Worm (Caenorhabditis elegans) whole organism, early embryonic: ENCODE measurements around the gene vkmt-1.
A peak's percentile ranks its signal among the peaks of the same experiment; 100 is the strongest.

Experiments
- B0310.2 ChIP-seq: sonication (generic microtip); optimal IDR thresholded peaks from 2 replicates; lab custom pipeline; 2016; ENCODE audit warnings: mild to moderate bottlenecking, missing genetic modification characterization, missing compliant biosample characterization
- F13C5.2 ChIP-seq: sonication (generic microtip); optimal IDR thresholded peaks from 2 replicates; lab custom pipeline; 2017; ENCODE audit warnings: mild to moderate bottlenecking, missing genetic modification characterization, inconsistent platforms, missing compliant biosample characterization
- aly-1 ChIP-seq: sonication (generic microtip); optimal IDR thresholded peaks from 2 replicates; lab custom pipeline; 2016; ENCODE audit warnings: missing genetic modification characterization, missing compliant biosample characterization
- ama-1 ChIP-seq: fragments of 150-350 bp; optimal IDR thresholded peaks from 2 replicates; lab custom pipeline; 2014
- ceh-13 ChIP-seq: fragments of 200-800 bp; sonication (Bioruptor generic); optimal IDR thresholded peaks from 2 replicates; lab custom pipeline; 2018; ENCODE audit warnings: mild to moderate bottlenecking, missing genetic modification characterization, missing compliant biosample characterization
- ceh-36 ChIP-seq: sonication (generic microtip); optimal IDR thresholded peaks from 2 replicates; lab custom pipeline; 2016; ENCODE audit warnings: missing genetic modification characterization, inconsistent platforms, missing compliant biosample characterization
- ets-7 ChIP-seq: sonication (generic microtip); optimal IDR thresholded peaks from 2 replicates; lab custom pipeline; 2016; ENCODE audit warnings: missing genotype, missing genetic modification characterization, missing compliant biosample characterization
- flt-1 ChIP-seq: fragments of 200-800 bp; sonication (Bioruptor generic); IDR thresholded peaks from 2 replicates; pipeline ENCODE4 v1.3.6; 2022; ENCODE audit warnings: missing genetic modification characterization, missing compliant biosample characterization
- hmbx-1 ChIP-seq: sonication (generic microtip); optimal IDR thresholded peaks from 2 replicates; lab custom pipeline; 2016; ENCODE audit warnings: mild to moderate bottlenecking, missing genetic modification characterization, missing compliant biosample characterization
- hmg-4 ChIP-seq: fragments of 200-800 bp; sonication (Bioruptor generic); optimal IDR thresholded peaks from 2 replicates; lab custom pipeline; 2018; ENCODE audit warnings: mild to moderate bottlenecking, missing genetic modification characterization, missing compliant biosample characterization
- hnd-1 ChIP-seq: sonication (generic microtip); optimal IDR thresholded peaks from 2 replicates; lab custom pipeline; 2016; ENCODE audit warnings: missing genetic modification characterization, missing compliant biosample characterization
- pes-1 ChIP-seq: fragments of 200-800 bp; sonication (Bioruptor generic); IDR thresholded peaks from 2 replicates; pipeline ENCODE4 v1.3.6; 2022; ENCODE audit warnings: missing genetic modification reagents, missing genetic modification characterization, missing compliant biosample characterization
- scrt-1 ChIP-seq: fragments of 200-800 bp; sonication (Bioruptor generic); IDR thresholded peaks from 2 replicates; pipeline ENCODE4 v1.3.6; 2022; ENCODE audit warnings: missing genetic modification characterization, missing compliant biosample characterization
- sea-1 ChIP-seq: fragments of 200-800 bp; sonication (Bioruptor generic); conservative IDR thresholded peaks from 2 replicates; pipeline ENCODE4 v1.3.6; 2022; ENCODE audit warnings: missing genetic modification characterization, missing compliant biosample characterization
- tbx-11 ChIP-seq: fragments of 200-800 bp; sonication (Bioruptor generic); IDR thresholded peaks from 2 replicates; pipeline ENCODE4 v1.3.6; 2022; ENCODE audit warnings: missing genetic modification characterization, missing compliant biosample characterization
- tbx-37 ChIP-seq: fragments of 200-800 bp; sonication (Bioruptor generic); conservative IDR thresholded peaks from 2 replicates; pipeline ENCODE4 v1.3.6; 2022; ENCODE audit warnings: missing genetic modification reagents, missing genetic modification characterization, missing compliant biosample characterization
- tra-4 ChIP-seq: sonication (generic microtip); optimal IDR thresholded peaks from 2 replicates; lab custom pipeline; 2017; ENCODE audit warnings: missing genetic modification characterization, missing compliant biosample characterization

The vkmt-1 gene

ce11 chrIV:12265877-12266276 is 12.6 kb upstream of the vkmt-1 start:
- TF ChIP-seq hmg-4 (no peak), F13C5.2 (no peak), ceh-13 (GFP tag; lab: Kevin White, UChicago) (no peak), pes-1 (no peak), sea-1 (GFP tag; lab: Robert Waterston, UW) (no peak), aly-1 (tag; lab: Kevin White, UChicago) (no peak)

ce11 chrIV:12268272-12269045 is 10.1 kb upstream of the vkmt-1 start, which contains the start of the genes ppm-1.H and rpl-34:
Gene ppm-1.H, minus strand, starts transcription at chrIV:12268322.
Gene rpl-34, plus strand, starts transcription at chrIV:12268995.
- TF ChIP-seq tbx-11 (GFP tag; lab: Robert Waterston, UW) (no peak), scrt-1 (GFP tag; lab: Robert Waterston, UW) (no peak), pes-1 (no peak), F13C5.2 (peak; percentile 34), ets-7 (tag; lab: Kevin White, UChicago) (no peak), hmbx-1 (tag; lab: Kevin White, UChicago) (no peak), hnd-1 (tag; lab: Kevin White, UChicago) (no peak), ama-1 (lab: Kevin White, UChicago) (no peak)

- TF ChIP-seq flt-1 (GFP tag; lab: Robert Waterston, UW) (no peak), tbx-11 (GFP tag; lab: Robert Waterston, UW) (no peak), scrt-1 (GFP tag; lab: Robert Waterston, UW) (no peak)
Measured at ce11 chrIV:12270392-12270791, 8.1 kb upstream of the vkmt-1 start, which contains the start of gene C42C1.3. Gene C42C1.3, minus strand, starts transcription at chrIV:12270492.

ce11 chrIV:12274365-12274764 is 4.2 kb upstream of the vkmt-1 start:
- TF ChIP-seq ceh-13 (GFP tag; lab: Kevin White, UChicago) = no peak

ce11 chrIV:12275892-12276291 is 2.6 kb upstream of the vkmt-1 start, which contains the start of gene vps-8:
Gene vps-8, minus strand, starts transcription at chrIV:12275992.
- no peak for TF ChIP-seq tbx-37
- no peak for TF ChIP-seq pes-1
- no peak for TF ChIP-seq scrt-1 (GFP tag; lab: Robert Waterston, UW)
- TF ChIP-seq ets-7 (tag; lab: Kevin White, UChicago) = no peak
- TF ChIP-seq ama-1 (lab: Kevin White, UChicago) = no peak
- no peak for TF ChIP-seq flt-1 (GFP tag; lab: Robert Waterston, UW)
- TF ChIP-seq ceh-36 = no peak
- TF ChIP-seq B0310.2 (tag; lab: Kevin White, UChicago) = no peak
- no peak for TF ChIP-seq hmbx-1 (tag; lab: Kevin White, UChicago)

- no peak for TF ChIP-seq tbx-37
- no peak for TF ChIP-seq tra-4 (tag; lab: Kevin White, UChicago)
- no peak for TF ChIP-seq F13C5.2
- TF ChIP-seq ceh-36 = no peak
- TF ChIP-seq pes-1 = no peak
- TF ChIP-seq scrt-1 (GFP tag; lab: Robert Waterston, UW) = no peak
- TF ChIP-seq hnd-1 (tag; lab: Kevin White, UChicago) = no peak
- no peak for TF ChIP-seq ets-7 (tag; lab: Kevin White, UChicago)
- TF ChIP-seq tbx-11 (GFP tag; lab: Robert Waterston, UW) = no peak
- TF ChIP-seq sea-1 (GFP tag; lab: Robert Waterston, UW) = no peak
- TF ChIP-seq ama-1 (lab: Kevin White, UChicago) = no peak
- TF ChIP-seq aly-1 (tag; lab: Kevin White, UChicago) = no peak
- no peak for TF ChIP-seq hmbx-1 (tag; lab: Kevin White, UChicago)
- no peak for TF ChIP-seq ceh-13 (GFP tag; lab: Kevin White, UChicago)
- TF ChIP-seq hmg-4 = no peak
Measured at ce11 chrIV:12279340-12279739, 815 bp downstream of the vkmt-1 start, which contains the start of gene ltah-1.1. Gene ltah-1.1, plus strand, starts transcription at chrIV:12279622.

- no peak for TF ChIP-seq B0310.2 (tag; lab: Kevin White, UChicago)
- no peak for TF ChIP-seq hmbx-1 (tag; lab: Kevin White, UChicago)
- TF ChIP-seq hnd-1 (tag; lab: Kevin White, UChicago) = no peak
- TF ChIP-seq scrt-1 (GFP tag; lab: Robert Waterston, UW) = no peak
- no peak for TF ChIP-seq tbx-11 (GFP tag; lab: Robert Waterston, UW)
- TF ChIP-seq sea-1 (GFP tag; lab: Robert Waterston, UW) = no peak
- no peak for TF ChIP-seq ceh-13 (GFP tag; lab: Kevin White, UChicago)
- TF ChIP-seq aly-1 (tag; lab: Kevin White, UChicago) = no peak
- no peak for TF ChIP-seq hmg-4
- no peak for TF ChIP-seq ama-1 (lab: Kevin White, UChicago)
- TF ChIP-seq ets-7 (tag; lab: Kevin White, UChicago) = no peak
- TF ChIP-seq flt-1 (GFP tag; lab: Robert Waterston, UW) = no peak
- TF ChIP-seq ceh-36 = no peak
- no peak for TF ChIP-seq tra-4 (tag; lab: Kevin White, UChicago)
- TF ChIP-seq pes-1 = no peak
- TF ChIP-seq F13C5.2 = no peak
Measured at ce11 chrIV:12282157-12282789, 3.7 kb downstream of the vkmt-1 start, which contains the start of the genes C42C1.12 and C42C1.19. Gene C42C1.12, minus strand, starts transcription at chrIV:12282207. Gene C42C1.19, plus strand, starts transcription at chrIV:12282739.

- TF ChIP-seq hmbx-1 (tag; lab: Kevin White, UChicago) = no peak
- no peak for TF ChIP-seq aly-1 (tag; lab: Kevin White, UChicago)
- TF ChIP-seq flt-1 (GFP tag; lab: Robert Waterston, UW) = no peak
- TF ChIP-seq ceh-13 (GFP tag; lab: Kevin White, UChicago) = no peak
- TF ChIP-seq scrt-1 (GFP tag; lab: Robert Waterston, UW) = no peak
- no peak for TF ChIP-seq ets-7 (tag; lab: Kevin White, UChicago)
- TF ChIP-seq pes-1 = no peak
- no peak for TF ChIP-seq hnd-1 (tag; lab: Kevin White, UChicago)
- TF ChIP-seq ceh-36 = no peak
- no peak for TF ChIP-seq tbx-37
- TF ChIP-seq ama-1 (lab: Kevin White, UChicago) = no peak
- no peak for TF ChIP-seq tra-4 (tag; lab: Kevin White, UChicago)
- TF ChIP-seq hmg-4 = no peak
- no peak for TF ChIP-seq tbx-11 (GFP tag; lab: Robert Waterston, UW)
Measured at ce11 chrIV:12282873-12283272, 4.3 kb downstream of the vkmt-1 start, which contains the start of gene hpo-12. Gene hpo-12, plus strand, starts transcription at chrIV:12283173.
